ENCODE assay signal across 1 worm cellular context in the genomic region with DNA sequence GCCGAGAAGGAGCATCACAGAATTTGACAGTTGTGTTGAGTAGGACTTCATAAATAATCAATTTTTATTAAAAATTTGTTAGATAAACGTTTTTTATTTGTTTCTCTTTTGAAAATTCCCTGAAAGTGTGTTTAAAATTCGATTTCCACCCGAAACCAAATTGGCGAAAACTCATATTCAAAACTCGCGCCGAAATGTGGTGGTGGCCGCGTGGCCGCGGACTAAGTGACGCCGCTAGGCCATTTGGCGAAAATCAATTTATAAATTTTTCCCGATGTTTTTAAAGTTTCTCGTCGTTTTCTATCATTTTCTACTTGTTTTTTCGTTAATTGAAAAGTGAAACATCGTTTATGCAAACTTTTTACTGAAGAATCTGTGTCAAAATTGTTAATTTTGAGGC.
TF ChIP-seq lines count a peak whose summit lies in the region.

No protein-coding gene starts in this region.

TF ChIP-seq in whole organism, late embryonic, 69 proteins besides CTCF, POLR2A, EP300 and RAD21 (continued from another document):
- TF ChIP-seq lin-11 (tag; optimal IDR thresholded peaks at IDR 0.05; lab: Kevin White, UChicago) = no peak
- no peak for TF ChIP-seq fkh-10 (GFP tag; optimal IDR thresholded peaks at IDR 0.05; lab: Kevin White, UChicago)
- no peak for TF ChIP-seq ceh-24 (tag; optimal IDR thresholded peaks at IDR 0.05; lab: Kevin White, UChicago)
- no peak for TF ChIP-seq ceh-22 (tag; optimal IDR thresholded peaks at IDR 0.05; lab: Kevin White, UChicago)
- no peak for TF ChIP-seq pha-2 (tag; optimal IDR thresholded peaks at IDR 0.05; lab: Kevin White, UChicago)
- TF ChIP-seq hlh-15 (tag; optimal IDR thresholded peaks at IDR 0.05; lab: Kevin White, UChicago) = no peak
- TF ChIP-seq T23F11.4 (GFP tag; optimal IDR thresholded peaks at IDR 0.05; lab: Kevin White, UChicago) = no peak
- no peak for TF ChIP-seq eyg-1 (tag; optimal IDR thresholded peaks at IDR 0.05; lab: Kevin White, UChicago)
- no peak for TF ChIP-seq K09A11.1 (tag; optimal IDR thresholded peaks at IDR 0.05; lab: Kevin White, UChicago; ENCODE audit: insufficient read depth)
- no peak for TF ChIP-seq madf-2 (tag; optimal IDR thresholded peaks at IDR 0.05; lab: Kevin White, UChicago)
- TF ChIP-seq gmeb-2 (tag; optimal IDR thresholded peaks at IDR 0.05; lab: Kevin White, UChicago) = peak; percentile 23
- TF ChIP-seq che-1 (tag; optimal IDR thresholded peaks at IDR 0.05; lab: Kevin White, UChicago) = no peak
- TF ChIP-seq ahr-1 (tag; optimal IDR thresholded peaks at IDR 0.05; lab: Kevin White, UChicago) = no peak
- TF ChIP-seq pros-1 (tag; optimal IDR thresholded peaks at IDR 0.05; lab: Kevin White, UChicago) = no peak
- peak; percentile 68 for TF ChIP-seq zip-5 (tag; optimal IDR thresholded peaks at IDR 0.05; lab: Kevin White, UChicago)
- TF ChIP-seq tbx-7 (tag; optimal IDR thresholded peaks at IDR 0.05; lab: Kevin White, UChicago) = peak; percentile 85
- TF ChIP-seq K02D7.2 (tag; optimal IDR thresholded peaks at IDR 0.05; lab: Kevin White, UChicago) = no peak
- peak; percentile 94 for TF ChIP-seq C08G9.2 (tag; optimal IDR thresholded peaks at IDR 0.05; lab: Kevin White, UChicago)
- peak; percentile 57 for TF ChIP-seq ceh-34 (tag; optimal IDR thresholded peaks at IDR 0.05; lab: Kevin White, UChicago)
- no peak for TF ChIP-seq ttx-3 (tag; optimal IDR thresholded peaks at IDR 0.05; lab: Kevin White, UChicago)
- TF ChIP-seq fax-1 (tag; optimal IDR thresholded peaks at IDR 0.05; lab: Kevin White, UChicago) = peak; percentile 43
- no peak for TF ChIP-seq sox-4 (tag; optimal IDR thresholded peaks at IDR 0.05; lab: Kevin White, UChicago)
- no peak for TF ChIP-seq tbx-2 (tag; optimal IDR thresholded peaks at IDR 0.05; lab: Kevin White, UChicago)
- TF ChIP-seq ceh-31 (tag; optimal IDR thresholded peaks at IDR 0.05; lab: Kevin White, UChicago) = peak; percentile 93
- peak; percentile 53 for TF ChIP-seq ref-2 (tag; optimal IDR thresholded peaks at IDR 0.05; lab: Kevin White, UChicago)
- no peak for TF ChIP-seq elt-4 (tag; optimal IDR thresholded peaks at IDR 0.05; lab: Kevin White, UChicago)
- no peak for TF ChIP-seq sox-2 (GFP tag; IDR thresholded peaks at IDR 0.05; lab: Robert Waterston, UW)
- TF ChIP-seq mec-3 (tag; optimal IDR thresholded peaks at IDR 0.05; lab: Kevin White, UChicago; ENCODE audit: borderline replicate concordance) = no peak
- TF ChIP-seq pha-4 (tag; optimal IDR thresholded peaks at IDR 0.05; lab: Kevin White, UChicago) = no peak
- TF ChIP-seq dmd-4 (tag; optimal IDR thresholded peaks at IDR 0.05; lab: Kevin White, UChicago; ENCODE audit: borderline replicate concordance) = no peak
- no peak for TF ChIP-seq ceh-45 (GFP tag; IDR thresholded peaks at IDR 0.05; lab: Robert Waterston, UW)
- no peak for TF ChIP-seq unc-55 (GFP tag; optimal IDR thresholded peaks at IDR 0.05; lab: Kevin White, UChicago)
- TF ChIP-seq ceh-48 (tag; optimal IDR thresholded peaks at IDR 0.05; lab: Kevin White, UChicago) = peak; percentile 29
- TF ChIP-seq ceh-6 (GFP tag; optimal IDR thresholded peaks at IDR 0.05; lab: Kevin White, UChicago) = no peak
- TF ChIP-seq hlh-30 (tag; optimal IDR thresholded peaks at IDR 0.05; lab: Kevin White, UChicago; ENCODE audit: insufficient read depth) = no peak
- no peak for TF ChIP-seq C38D4.7 (GFP tag; optimal IDR thresholded peaks at IDR 0.05; lab: Kevin White, UChicago)
